Fruit fly (Drosophila melanogaster) whole organism, embryonic: ENCODE measurements around the gene CalpB.

Source experiments
- ATbp ChIP-seq: fragments of 200-800 bp; sonication (Bioruptor generic); optimal IDR thresholded peaks from 2 replicates; lab custom pipeline; 2017; ENCODE audit warnings: missing biosample characterization, mild to moderate bottlenecking, missing genetic modification characterization, missing genetic modification reagents
- Ada2b ChIP-seq: fragments of 200-800 bp; sonication (Bioruptor generic); IDR thresholded peaks from 2 replicates; pipeline ENCODE4 v1.3.6; 2022; ENCODE audit warnings: missing biosample characterization, missing genetic modification characterization
- Aef1 ChIP-seq: fragments of 200-800 bp; sonication (Bioruptor generic); IDR thresholded peaks from 3 replicates; pipeline ENCODE4 v1.3.6; 2022; ENCODE audit warnings: missing biosample characterization, missing genetic modification characterization
- Bteb2 ChIP-seq: fragments of 200-800 bp; sonication (Bioruptor generic); optimal IDR thresholded peaks from 2 replicates; lab custom pipeline; 2016; ENCODE audit warnings: missing biosample characterization, missing genetic modification characterization
- CG10209 ChIP-seq: fragments of 200-800 bp; sonication (Bioruptor generic); optimal IDR thresholded peaks from 3 replicates; lab custom pipeline; 2017; ENCODE audit warnings: missing biosample characterization, mild to moderate bottlenecking, missing genetic modification characterization, missing genetic modification reagents
- CG1024 ChIP-seq: fragments of 200-800 bp; sonication (Bioruptor generic); IDR thresholded peaks from 2 replicates; pipeline ENCODE4 v1.3.6; 2022; ENCODE audit warnings: missing biosample characterization, missing genetic modification characterization
- CG10267 ChIP-seq: fragments of 200-800 bp; sonication (Bioruptor generic); optimal IDR thresholded peaks from 2 replicates; lab custom pipeline; 2018; ENCODE audit warnings: missing biosample characterization, mild to moderate bottlenecking, missing genetic modification characterization, moderate library complexity
- CG10321 ChIP-seq: fragments of 200-800 bp; sonication (Bioruptor generic); IDR thresholded peaks from 2 replicates; pipeline ENCODE4 v1.3.6; 2022; ENCODE audit warnings: missing biosample characterization, missing genetic modification characterization
- CG11085 ChIP-seq: fragments of 200-800 bp; sonication (Bioruptor generic); IDR thresholded peaks from 2 replicates; pipeline ENCODE4 v1.3.6; 2022; ENCODE audit warnings: missing biosample characterization, missing genetic modification characterization
- CG16815 ChIP-seq: fragments of 200-800 bp; sonication (Bioruptor generic); optimal IDR thresholded peaks from 3 replicates; lab custom pipeline; 2017; ENCODE audit warnings: missing biosample characterization, mild to moderate bottlenecking, missing genetic modification characterization
- CG30020 ChIP-seq: fragments of 200-800 bp; optimal IDR thresholded peaks from 2 replicates; lab custom pipeline; 2019; ENCODE audit warnings: missing biosample characterization, mild to moderate bottlenecking, missing genetic modification characterization, moderate library complexity
- CG30403 ChIP-seq: fragments of 200-800 bp; sonication (Bioruptor generic); optimal IDR thresholded peaks from 3 replicates; lab custom pipeline; 2016; ENCODE audit warnings: missing biosample characterization, missing genetic modification characterization
- CG32767 ChIP-seq: fragments of 200-800 bp; sonication (Bioruptor generic); IDR thresholded peaks from 2 replicates; pipeline ENCODE4 v1.3.6; 2022; ENCODE audit warnings: missing biosample characterization, missing genetic modification characterization
- CG5180 ChIP-seq: fragments of 200-800 bp; sonication (Bioruptor generic); optimal IDR thresholded peaks from 3 replicates; lab custom pipeline; 2017; ENCODE audit warnings: missing biosample characterization, missing genetic modification characterization, mild to moderate bottlenecking, moderate library complexity, missing genetic modification reagents
- CG6683 ChIP-seq: fragments of 200-800 bp; sonication (Bioruptor generic); optimal IDR thresholded peaks from 2 replicates; lab custom pipeline; 2017; ENCODE audit warnings: missing biosample characterization, mild to moderate bottlenecking, missing genetic modification characterization, missing genetic modification reagents
- CG6765 ChIP-seq: fragments of 200-800 bp; sonication (Bioruptor generic); optimal IDR thresholded peaks from 3 replicates; lab custom pipeline; 2017; ENCODE audit warnings: missing biosample characterization, mild to moderate bottlenecking, missing genetic modification characterization
- CG7271 ChIP-seq: fragments of 200-800 bp; sonication (Bioruptor generic); optimal IDR thresholded peaks from 2 replicates; lab custom pipeline; 2018; ENCODE audit warnings: missing biosample characterization, mild to moderate bottlenecking, missing genetic modification characterization, moderate library complexity
- CG8089 ChIP-seq: fragments of 200-800 bp; sonication (Bioruptor generic); optimal IDR thresholded peaks from 3 replicates; lab custom pipeline; 2016; ENCODE audit warnings: missing biosample characterization, missing genetic modification characterization
- CG8388 ChIP-seq: fragments of 200-800 bp; sonication (Bioruptor generic); optimal IDR thresholded peaks from 2 replicates; lab custom pipeline; 2019; ENCODE audit warnings: missing biosample characterization, mild to moderate bottlenecking, missing genetic modification characterization, moderate library complexity
- CG8924 ChIP-seq: fragments of 200-800 bp; optimal IDR thresholded peaks from 3 replicates; lab custom pipeline; 2019; ENCODE audit warnings: missing biosample characterization, mild to moderate bottlenecking, missing genetic modification characterization, moderate library complexity
- CG9609 ChIP-seq: fragments of 200-800 bp; sonication (Bioruptor generic); optimal IDR thresholded peaks from 3 replicates; lab custom pipeline; 2016; ENCODE audit warnings: missing biosample characterization, missing genetic modification characterization
- CG9797 ChIP-seq: fragments of 200-800 bp; sonication (Bioruptor generic); optimal IDR thresholded peaks from 3 replicates; lab custom pipeline; 2018; ENCODE audit warnings: missing biosample characterization, mild to moderate bottlenecking, missing genetic modification characterization
- CkIIα-i1 ChIP-seq: fragments of 200-800 bp; sonication (Bioruptor generic); IDR thresholded peaks from 2 replicates; pipeline ENCODE4 v1.3.6; 2022; ENCODE audit warnings: missing biosample characterization, missing genetic modification characterization
- D ChIP-seq, 2 experiments: fragments of 200-800 bp in 1 of 2; fragments of >200 bp in 1 of 2; sonication (Bioruptor generic) in 1 of 2; optimal IDR thresholded peaks; 2 replicates in 1 of 2; 3 replicates in 1 of 2; lab custom pipeline; 2017; ENCODE audit warnings: mild to moderate bottlenecking in 1 of 2, missing biosample characterization in 1 of 2, missing genetic modification characterization in 1 of 2, missing genetic modification reagents in 1 of 2
- Dfd ChIP-seq, 2 experiments: fragments of >200 bp; optimal IDR thresholded peaks; 2 replicates each; lab custom pipeline; 2017; ENCODE audit warnings: missing biosample characterization in 2 of 2, missing genetic modification characterization in 2 of 2
- Doc3 ChIP-seq: fragments of 200-800 bp; sonication (Bioruptor generic); IDR thresholded peaks from 3 replicates; pipeline ENCODE4 v1.3.6; 2022; ENCODE audit warnings: missing biosample characterization, missing genetic modification characterization; ENCODE audit not compliant: partially characterized antibody
- ERR ChIP-seq: fragments of 200-800 bp; sonication (Bioruptor generic); optimal IDR thresholded peaks from 2 replicates; lab custom pipeline; 2016; ENCODE audit warnings: missing biosample characterization, missing genetic modification characterization
- Ets65A ChIP-seq: fragments of 200-800 bp; sonication (Bioruptor generic); peaks from one replicate; lab custom pipeline; 2016; ENCODE audit warnings: missing biosample characterization, missing genetic modification characterization
- HmgD ChIP-seq: fragments of 200-800 bp; sonication (Bioruptor generic); optimal IDR thresholded peaks from 3 replicates; lab custom pipeline; 2016; ENCODE audit warnings: missing biosample characterization, missing genetic modification characterization
- Max ChIP-seq: fragments of 200-800 bp; sonication (Bioruptor generic); optimal IDR thresholded peaks from 2 replicates; lab custom pipeline; 2016; ENCODE audit warnings: missing biosample characterization, mild to moderate bottlenecking, missing genetic modification characterization
- Mes4 ChIP-seq: fragments of 200-800 bp; sonication (Bioruptor generic); optimal IDR thresholded peaks from 2 replicates; lab custom pipeline; 2016; ENCODE audit warnings: missing biosample characterization, missing genetic modification characterization
- Oli ChIP-seq: fragments of 200-800 bp; sonication (Bioruptor generic); optimal IDR thresholded peaks from 2 replicates; lab custom pipeline; 2018; ENCODE audit warnings: missing biosample characterization, mild to moderate bottlenecking, missing genetic modification characterization, moderate library complexity
- Ptx1 ChIP-seq: fragments of 200-800 bp; sonication (Bioruptor generic); IDR thresholded peaks from 2 replicates; pipeline ENCODE4 v1.3.6; 2022; ENCODE audit warnings: missing biosample characterization, missing genetic modification characterization
- Ravus ChIP-seq: fragments of 200-800 bp; sonication (Bioruptor generic); IDR thresholded peaks from 2 replicates; pipeline ENCODE4 v1.3.6; 2022; ENCODE audit warnings: missing biosample characterization, missing genetic modification characterization
- Six4 ChIP-seq: fragments of 200-800 bp; sonication (Bioruptor generic); optimal IDR thresholded peaks from 2 replicates; lab custom pipeline; 2016; ENCODE audit warnings: missing biosample characterization, missing genetic modification characterization
- Xbp1 ChIP-seq: fragments of 200-800 bp; sonication (Bioruptor generic); optimal IDR thresholded peaks from 3 replicates; lab custom pipeline; 2016; ENCODE audit warnings: missing biosample characterization, mild to moderate bottlenecking, missing genetic modification characterization
- ato ChIP-seq: fragments of 200-800 bp; sonication (Bioruptor generic); IDR thresholded peaks from 2 replicates; pipeline ENCODE4 v1.3.6; 2022; ENCODE audit warnings: missing biosample characterization, missing genetic modification characterization; ENCODE audit not compliant: partially characterized antibody
- corto ChIP-seq: fragments of 200-800 bp; sonication (Bioruptor generic); optimal IDR thresholded peaks from 2 replicates; lab custom pipeline; 2016; ENCODE audit warnings: missing biosample characterization, mild to moderate bottlenecking, missing genetic modification characterization, moderate library complexity
- crc ChIP-seq: fragments of 200-800 bp; sonication (Bioruptor generic); optimal IDR thresholded peaks from 2 replicates; lab custom pipeline; 2016; ENCODE audit warnings: missing biosample characterization, missing genetic modification characterization
- crol ChIP-seq: fragments of 200-800 bp; sonication (Bioruptor generic); IDR thresholded peaks from 2 replicates; pipeline ENCODE4 v1.3.6; 2022; ENCODE audit warnings: missing biosample characterization, missing genetic modification characterization
- cwo ChIP-seq: fragments of 200-800 bp; sonication (Bioruptor generic); optimal IDR thresholded peaks from 3 replicates; lab custom pipeline; 2017; ENCODE audit warnings: missing biosample characterization, missing genetic modification characterization, mild to moderate bottlenecking, moderate library complexity, missing genetic modification reagents
- gro ChIP-seq: fragments of 200-800 bp; sonication (Bioruptor generic); optimal IDR thresholded peaks from 2 replicates; lab custom pipeline; 2016; ENCODE audit warnings: missing biosample characterization, missing genetic modification characterization
- jing ChIP-seq: fragments of 200-800 bp; sonication (Bioruptor generic); optimal IDR thresholded peaks from 2 replicates; lab custom pipeline; 2018; ENCODE audit warnings: missing biosample characterization, mild to moderate bottlenecking, missing genetic modification characterization
- jumu ChIP-seq: fragments of 200-800 bp; sonication (Bioruptor generic); optimal IDR thresholded peaks from 3 replicates; lab custom pipeline; 2016; ENCODE audit warnings: missing biosample characterization, missing genetic modification characterization
- kah ChIP-seq: fragments of 200-800 bp; sonication (Bioruptor generic); optimal IDR thresholded peaks from 2 replicates; lab custom pipeline; 2018; ENCODE audit warnings: missing biosample characterization, mild to moderate bottlenecking, missing genetic modification characterization
- nom ChIP-seq: fragments of 200-800 bp; sonication (Bioruptor generic); optimal IDR thresholded peaks from 2 replicates; lab custom pipeline; 2017; ENCODE audit warnings: missing biosample characterization, missing genetic modification characterization, mild to moderate bottlenecking, moderate library complexity, missing genetic modification reagents
- prd ChIP-seq, 3 experiments: fragments of >200 bp in 2 of 3; fragments of 200-800 bp in 1 of 3; sonication (Bioruptor generic) in 1 of 3; optimal IDR thresholded peaks in 2 of 3; IDR thresholded peaks in 1 of 3; 2 replicates in 2 of 3; 3 replicates in 1 of 3; pipeline versions ENCODE4 v1.3.6 to Lab custom; 2017 to 2022; ENCODE audit warnings: missing biosample characterization in 1 of 3, missing genetic modification characterization in 1 of 3
- rib ChIP-seq: fragments of 200-800 bp; sonication (Bioruptor generic); IDR thresholded peaks from 2 replicates; pipeline ENCODE4 v1.3.6; 2022; ENCODE audit warnings: missing biosample characterization, missing genetic modification characterization
- schlank ChIP-seq: fragments of 200-800 bp; sonication (Bioruptor generic); optimal IDR thresholded peaks from 2 replicates; lab custom pipeline; 2018; ENCODE audit warnings: missing biosample characterization, mild to moderate bottlenecking, missing genetic modification characterization
- zfh2 ChIP-seq: fragments of 200-800 bp; sonication (Bioruptor generic); optimal IDR thresholded peaks from 2 replicates; lab custom pipeline; 2016; ENCODE audit warnings: missing biosample characterization, missing genetic modification characterization

The CalpB gene

DNA sequence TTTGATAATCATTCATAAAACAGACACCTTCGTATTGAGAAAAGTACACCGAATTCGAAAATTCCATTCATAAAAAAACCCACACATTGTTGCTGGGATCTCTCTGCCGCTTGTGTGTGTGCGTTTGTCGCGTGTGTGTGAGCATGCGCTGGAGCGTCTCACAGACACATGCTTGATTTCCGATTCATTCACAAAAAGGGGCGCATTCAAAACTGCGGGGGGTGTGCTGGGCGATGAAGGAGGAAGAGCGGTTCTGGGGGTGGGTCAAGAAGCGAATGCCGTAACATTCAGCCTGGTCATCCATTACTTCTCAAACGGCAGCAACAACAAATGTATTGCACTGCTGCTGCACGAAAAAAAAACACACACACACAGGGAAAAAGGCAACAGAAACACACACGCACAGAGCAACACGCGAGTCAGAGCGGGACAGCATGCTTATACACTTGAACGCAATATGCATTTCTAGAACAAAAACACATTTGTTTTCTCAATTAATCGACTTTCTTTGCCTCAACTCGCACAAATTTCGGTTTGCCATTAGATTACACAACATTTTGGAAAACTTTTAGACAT, 34.6 kb upstream of the CalpB start (continued):
- TF ChIP-seq Bteb2 (GFP tag; lab: Kevin White, UChicago) (no peak), jing (GFP tag; lab: Kevin White, UChicago) (no peak), CG8089 (GFP tag; lab: Kevin White, UChicago) (no peak), ERR (GFP tag; lab: Kevin White, UChicago) (no peak), CkIIα-i1 (no peak), corto (GFP tag; lab: Kevin White, UChicago) (no peak), CG7271 (no peak), Oli (tag; lab: Kevin White, UChicago) (no peak), Xbp1 (GFP tag; lab: Kevin White, UChicago) (no peak), gro (GFP tag; lab: Kevin White, UChicago) (peak; percentile 3), ATbp (no peak), crol (GFP tag; lab: Robert Waterston, UW) (peak; percentile 97), Six4 (no peak), CG8388 (GFP tag; lab: Kevin White, UChicago) (no peak), CG9797 (GFP tag; lab: Kevin White, UChicago) (no peak), Ets65A (GFP tag; lab: Kevin White, UChicago) (no peak), CG10321 (GFP tag; lab: Robert Waterston, UW) (peak; percentile 86), Doc3 (GFP tag; lab: Robert Waterston, UW) (no peak), D (optimal IDR thresholded peaks at IDR 0.05; lab: Kevin White, UChicago) (no peak), D (GFP tag; optimal IDR thresholded peaks at IDR 0.05; lab: Kevin White, UChicago) (no peak), CG9609 (GFP tag; lab: Kevin White, UChicago) (no peak), ato (GFP tag; lab: Robert Waterston, UW) (0 out of 2 replicates have a peak, but pooled peaks have one; percentile 36), CG6765 (GFP tag; lab: Kevin White, UChicago) (no peak), CG5180 (no peak), CG16815 (GFP tag; lab: Kevin White, UChicago) (no peak), CG10267 (tag; lab: Kevin White, UChicago) (no peak), CG30020 (tag; lab: Kevin White, UChicago) (no peak), jumu (GFP tag; lab: Kevin White, UChicago) (no peak), CG6683 (GFP tag; lab: Kevin White, UChicago) (no peak), kah (GFP tag; lab: Kevin White, UChicago) (no peak), Mes4 (no peak), Ravus (GFP tag; lab: Robert Waterston, UW) (no peak), zfh2 (GFP tag; lab: Kevin White, UChicago) (no peak), cwo (GFP tag; lab: Kevin White, UChicago) (no peak), rib (GFP tag; lab: Robert Waterston, UW) (peak; percentile 62), CG30403 (GFP tag; lab: Kevin White, UChicago) (no peak), CG8924 (tag; lab: Kevin White, UChicago) (peak; percentile 1), Max (no peak), CG1024 (no peak), Ada2b (no peak), CG11085 (no peak), nom (peak; percentile 9), crc (GFP tag; lab: Kevin White, UChicago) (no peak), Ptx1 (GFP tag; lab: Robert Waterston, UW) (no peak), Dfd (GFP tag; optimal IDR thresholded peaks at IDR 0.05; lab: Kevin White, UChicago) (no peak), Aef1 (GFP tag; lab: Robert Waterston, UW) (peak; percentile 73), CG10209 (GFP tag; lab: Kevin White, UChicago) (no peak), HmgD (no peak), schlank (no peak), prd (optimal IDR thresholded peaks at IDR 0.05; lab: Kevin White, UChicago) (no peak), prd (GFP tag; IDR thresholded peaks at IDR 0.05; lab: Robert Waterston, UW) (no peak), CG32767 (no peak; the same call in 1 of the 2 replicates)
